Worm (Caenorhabditis elegans) whole organism, young adult: ENCODE measurements around the gene srbc-50.

Experiments used
- B0336.3 ChIP-seq: fragments of 200-800 bp; sonication (Bioruptor generic); IDR thresholded peaks from 2 replicates; pipeline ENCODE4 v1.3.6; 2022; ENCODE audit warnings: missing genetic modification characterization, missing compliant biosample characterization
- D2030.7 ChIP-seq: fragments of 200-800 bp; sonication (Bioruptor generic); IDR thresholded peaks from 2 replicates; pipeline ENCODE4 v1.3.6; 2022; ENCODE audit warnings: missing genetic modification reagents, missing genetic modification characterization, missing compliant biosample characterization
- F49E8.2 ChIP-seq: sonication (generic microtip); optimal IDR thresholded peaks from 3 replicates; lab custom pipeline; 2017; ENCODE audit warnings: missing genetic modification characterization, mild to moderate bottlenecking, missing compliant biosample characterization, antibody characterized with exemption, moderate library complexity; ENCODE audit not compliant: insufficient read depth
- F52B5.7 ChIP-seq: sonication (generic microtip); optimal IDR thresholded peaks from 2 replicates; lab custom pipeline; 2016; ENCODE audit warnings: mild to moderate bottlenecking, missing genetic modification characterization, missing compliant biosample characterization
- T07F8.4 ChIP-seq: sonication (generic microtip); optimal IDR thresholded peaks from 2 replicates; lab custom pipeline; 2016; ENCODE audit warnings: mild to moderate bottlenecking, missing genetic modification characterization, moderate library complexity, missing compliant biosample characterization
- T26A5.8 ChIP-seq: sonication (generic microtip); optimal IDR thresholded peaks from 2 replicates; lab custom pipeline; 2016; ENCODE audit warnings: missing genetic modification characterization, missing compliant biosample characterization
- Y53G8AR.9 ChIP-seq: fragments of 200-800 bp; sonication (Bioruptor generic); conservative IDR thresholded peaks from 2 replicates; pipeline ENCODE4 v1.3.6; 2022; ENCODE audit warnings: missing genetic modification reagents, missing genetic modification characterization, missing compliant biosample characterization
- aptf-3 ChIP-seq: fragments of 200-800 bp; sonication (Bioruptor generic); IDR thresholded peaks from 2 replicates; pipeline ENCODE4 v1.3.6; 2022; ENCODE audit warnings: missing genetic modification characterization, missing compliant biosample characterization
- atf-7 ChIP-seq: sonication (generic microtip); optimal IDR thresholded peaks from 2 replicates; lab custom pipeline; 2017; ENCODE audit warnings: mild to moderate bottlenecking, missing genetic modification characterization, missing compliant biosample characterization
- attf-3 ChIP-seq: fragments of 200-800 bp; sonication (Bioruptor generic); conservative IDR thresholded peaks from 2 replicates; pipeline ENCODE4 v1.3.6; 2022; ENCODE audit warnings: missing genetic modification reagents, missing genetic modification characterization, missing compliant biosample characterization
- bed-1 ChIP-seq: fragments of 200-800 bp; sonication (Bioruptor generic); IDR thresholded peaks from 2 replicates; pipeline ENCODE4 v1.3.6; 2022; ENCODE audit warnings: missing genetic modification reagents, missing genetic modification characterization, missing compliant biosample characterization
- ceh-40 ChIP-seq: fragments of 200-800 bp; sonication (Bioruptor generic); IDR thresholded peaks from 2 replicates; pipeline ENCODE4 v1.3.6; 2022; ENCODE audit warnings: missing genetic modification characterization, missing compliant biosample characterization
- ceh-58 ChIP-seq: fragments of 200-800 bp; sonication (Bioruptor generic); IDR thresholded peaks from 2 replicates; pipeline ENCODE4 v1.3.6; 2022; ENCODE audit warnings: missing genetic modification characterization, missing compliant biosample characterization
- dox-1 ChIP-seq: fragments of 200-800 bp; sonication (Bioruptor generic); IDR thresholded peaks from 2 replicates; pipeline ENCODE4 v1.3.6; 2022; ENCODE audit warnings: missing genetic modification reagents, missing genetic modification characterization, missing compliant biosample characterization
- efl-1 ChIP-seq: fragments of 150-350 bp; optimal IDR thresholded peaks from 2 replicates; lab custom pipeline; 2014; ENCODE audit warnings: missing biosample characterization, missing genetic modification reagents, missing genetic modification characterization
- egl-44 ChIP-seq: fragments of 200-800 bp; sonication (Bioruptor generic); IDR thresholded peaks from 2 replicates; pipeline ENCODE4 v1.3.6; 2022; ENCODE audit warnings: missing genetic modification reagents, missing genetic modification characterization, missing compliant biosample characterization
- fkh-3 ChIP-seq: sonication (generic microtip); optimal IDR thresholded peaks from 2 replicates; lab custom pipeline; 2016; ENCODE audit warnings: mild to moderate bottlenecking, missing genetic modification characterization, missing compliant biosample characterization
- him-1 ChIP-seq: sonication (generic microtip); optimal IDR thresholded peaks from 2 replicates; lab custom pipeline; 2016; ENCODE audit warnings: missing genotype, missing genetic modification reagents, missing genetic modification characterization, missing compliant biosample characterization
- hlh-26 ChIP-seq: fragments of 200-800 bp; sonication (Bioruptor generic); conservative IDR thresholded peaks from 2 replicates; pipeline ENCODE4 v1.3.6; 2022; ENCODE audit warnings: missing genetic modification reagents, missing genetic modification characterization, missing compliant biosample characterization
- hmg-1.2 ChIP-seq: fragments of 200-800 bp; sonication (Bioruptor generic); IDR thresholded peaks from 2 replicates; pipeline ENCODE4 v1.3.6; 2022; ENCODE audit warnings: missing genetic modification reagents, missing genetic modification characterization, missing compliant biosample characterization
- lag-1 ChIP-seq: fragments of 200-800 bp; sonication (Bioruptor generic); IDR thresholded peaks from 2 replicates; pipeline ENCODE4 v1.3.6; 2022; ENCODE audit warnings: missing genetic modification reagents, missing genetic modification characterization, missing compliant biosample characterization
- lin-26 ChIP-seq: fragments of 200-800 bp; sonication (Bioruptor generic); IDR thresholded peaks from 2 replicates; pipeline ENCODE4 v1.3.6; 2022; ENCODE audit warnings: missing genetic modification reagents, missing genetic modification characterization, missing compliant biosample characterization
- lir-1 ChIP-seq: fragments of 200-800 bp; sonication (Bioruptor generic); conservative IDR thresholded peaks from 2 replicates; pipeline ENCODE4 v1.3.6; 2022; ENCODE audit warnings: missing genetic modification reagents, missing genetic modification characterization, missing compliant biosample characterization
- madf-8 ChIP-seq: fragments of 200-800 bp; sonication (Bioruptor generic); conservative IDR thresholded peaks from 2 replicates; pipeline ENCODE4 v1.3.6; 2022; ENCODE audit warnings: missing genetic modification reagents, missing genetic modification characterization, missing compliant biosample characterization
- nfya-2 ChIP-seq: fragments of 200-800 bp; sonication (Bioruptor generic); IDR thresholded peaks from 2 replicates; pipeline ENCODE4 v1.3.6; 2022; ENCODE audit warnings: missing genetic modification reagents, missing genetic modification characterization, missing compliant biosample characterization
- nhr-120 ChIP-seq: fragments of 200-800 bp; sonication (Bioruptor generic); IDR thresholded peaks from 2 replicates; pipeline ENCODE4 v1.3.6; 2022; ENCODE audit warnings: missing genetic modification characterization, missing compliant biosample characterization
- nhr-90 ChIP-seq: sonication (generic microtip); optimal IDR thresholded peaks from 2 replicates; lab custom pipeline; 2016; ENCODE audit warnings: missing genotype, mild to moderate bottlenecking, missing genetic modification characterization, missing compliant biosample characterization
- pbrm-1 ChIP-seq: fragments of 200-800 bp; sonication (Bioruptor generic); IDR thresholded peaks from 2 replicates; pipeline ENCODE4 v1.3.6; 2022; ENCODE audit warnings: missing genetic modification reagents, missing genetic modification characterization, missing compliant biosample characterization
- pha-4 ChIP-seq: fragments of 150-350 bp; sonication (generic microtip); optimal IDR thresholded peaks from 2 replicates; lab custom pipeline; 2014; ENCODE audit warnings: missing biosample characterization, missing genetic modification reagents, missing genetic modification characterization
- rec-8 ChIP-seq, 2 experiments: sonication (generic microtip); optimal IDR thresholded peaks; 2 replicates each; lab custom pipeline; 2016; ENCODE audit warnings: mild to moderate bottlenecking in 2 of 2, missing genetic modification characterization in 2 of 2, missing genetic modification reagents in 2 of 2, missing genotype in 2 of 2, missing biosample characterization in 1 of 2, missing compliant biosample characterization in 1 of 2, moderate library complexity in 1 of 2
- repo-1 ChIP-seq: sonication (generic microtip); optimal IDR thresholded peaks from 2 replicates; lab custom pipeline; 2017; ENCODE audit warnings: mild to moderate bottlenecking, missing genetic modification characterization, missing compliant biosample characterization
- sea-2 ChIP-seq: fragments of 200-800 bp; sonication (Bioruptor generic); IDR thresholded peaks from 2 replicates; pipeline ENCODE4 v1.3.6; 2022; ENCODE audit warnings: missing genetic modification characterization, missing compliant biosample characterization
- snpc-1.3 ChIP-seq: sonication (generic microtip); optimal IDR thresholded peaks from 2 replicates; lab custom pipeline; 2017; ENCODE audit warnings: missing genetic modification characterization, mild to moderate bottlenecking, missing compliant biosample characterization, antibody characterized with exemption, moderate library complexity, missing genotype, missing genetic modification reagents; ENCODE audit not compliant: insufficient read depth
- tbp1 ChIP-seq: fragments of 200-800 bp; sonication (Bioruptor generic); optimal IDR thresholded peaks from 2 replicates; lab custom pipeline; 2018; ENCODE audit warnings: mild to moderate bottlenecking, missing genetic modification characterization, missing compliant biosample characterization
- zfh-2 ChIP-seq: fragments of 200-800 bp; sonication (Bioruptor generic); conservative IDR thresholded peaks from 2 replicates; pipeline ENCODE4 v1.3.6; 2022; ENCODE audit warnings: missing genetic modification reagents, missing genetic modification characterization, missing compliant biosample characterization
- ztf-18 ChIP-seq: sonication (generic microtip); optimal IDR thresholded peaks from 2 replicates; lab custom pipeline; 2016; ENCODE audit warnings: missing genotype, mild to moderate bottlenecking, missing genetic modification characterization, missing compliant biosample characterization
- ztf-25 ChIP-seq: fragments of 200-800 bp; sonication (Bioruptor generic); IDR thresholded peaks from 2 replicates; pipeline ENCODE4 v1.3.6; 2022; ENCODE audit warnings: missing genetic modification reagents, missing genetic modification characterization, missing compliant biosample characterization
- ztf-3 ChIP-seq: fragments of 200-800 bp; sonication (Bioruptor generic); optimal IDR thresholded peaks from 2 replicates; lab custom pipeline; 2018; ENCODE audit warnings: mild to moderate bottlenecking, missing genetic modification characterization, missing compliant biosample characterization

Gene srbc-50

ce11 chrV:15782494-15782893, 42.3 kb downstream of the srbc-50 start, which contains the start of gene T26E4.3:
TSS of gene T26E4.3 (plus strand) at chrV:15782794.
- TF ChIP-seq rec-8 (tag; optimal IDR thresholded peaks at IDR 0.05; lab: Kevin White, UChicago) (no peak), attf-3 (GFP tag; lab: Robert Waterston, UW) (no peak), nfya-2 (GFP tag; lab: Robert Waterston, UW) (no peak), B0336.3 (GFP tag; lab: Robert Waterston, UW) (no peak)

ce11 chrV:15781086-15781485, 43.7 kb downstream of the srbc-50 start, which contains the start of gene T26E4.2:
TSS of gene T26E4.2 (plus strand) at chrV:15781386.
- TF ChIP-seq hlh-26 (GFP tag; lab: Robert Waterston, UW) (no peak), rec-8 (tag; optimal IDR thresholded peaks at IDR 0.05; lab: Kevin White, UChicago) (no peak), F52B5.7 (tag; lab: Kevin White, UChicago) (no peak), ceh-40 (GFP tag; lab: Robert Waterston, UW) (no peak), him-1 (tag; lab: Kevin White, UChicago) (no peak), efl-1 (GFP tag; lab: Kevin White, UChicago) (no peak), hmg-1.2 (GFP tag; lab: Robert Waterston, UW) (no peak), pbrm-1 (GFP tag; lab: Robert Waterston, UW) (no peak), nhr-90 (tag; lab: Kevin White, UChicago) (no peak), ceh-58 (no peak), Y53G8AR.9 (no peak)

ce11 chrV:15779128-15779729, 45.5 kb downstream of the srbc-50 start, which contains the start of the genes nhr-285 and irld-52:
TSS of gene nhr-285 (minus strand) at chrV:15779228.
TSS of gene irld-52 (plus strand) at chrV:15779679.
- no peak for TF ChIP-seq sea-2
- TF ChIP-seq egl-44 (GFP tag; lab: Robert Waterston, UW): no peak
- TF ChIP-seq Y53G8AR.9: no peak
- no peak for TF ChIP-seq bed-1 (GFP tag; lab: Robert Waterston, UW)
- no peak for TF ChIP-seq lir-1 (GFP tag; lab: Robert Waterston, UW)
- TF ChIP-seq tbp1 (GFP tag; lab: Kevin White, UChicago): no peak
- TF ChIP-seq nhr-120 (GFP tag; lab: Robert Waterston, UW): no peak

ce11 chrV:15776651-15777050, 48.1 kb downstream of the srbc-50 start, which contains the start of gene nhr-283:
TSS of gene nhr-283 (minus strand) at chrV:15776751.
- TF ChIP-seq ztf-3: no peak
- no peak for TF ChIP-seq fkh-3 (tag; lab: Kevin White, UChicago)
- no peak for TF ChIP-seq ztf-25
- TF ChIP-seq pha-4: no peak
- TF ChIP-seq ztf-18: no peak
- no peak for TF ChIP-seq F49E8.2 (tag; lab: Kevin White, UChicago)
- TF ChIP-seq sea-2: no peak
- no peak for TF ChIP-seq dox-1 (GFP tag; lab: Robert Waterston, UW)
- TF ChIP-seq egl-44 (GFP tag; lab: Robert Waterston, UW): no peak
- TF ChIP-seq madf-8 (GFP tag; lab: Robert Waterston, UW): no peak
- TF ChIP-seq snpc-1.3 (tag; lab: Kevin White, UChicago): no peak
- no peak for TF ChIP-seq nfya-2 (GFP tag; lab: Robert Waterston, UW)
- no peak for TF ChIP-seq repo-1 (tag; lab: Kevin White, UChicago)
- TF ChIP-seq T07F8.4 (tag; lab: Kevin White, UChicago): no peak
- no peak for TF ChIP-seq Y53G8AR.9
- TF ChIP-seq, all 124 proteins: peak for 0

- no peak for TF ChIP-seq lin-26 (GFP tag; lab: Robert Waterston, UW)
- no peak for TF ChIP-seq zfh-2 (GFP tag; lab: Robert Waterston, UW)
- TF ChIP-seq lag-1 (GFP tag; lab: Robert Waterston, UW): no peak
- no peak for TF ChIP-seq T26A5.8 (tag; lab: Kevin White, UChicago)
- TF ChIP-seq aptf-3 (GFP tag; lab: Robert Waterston, UW): no peak
- TF ChIP-seq atf-7 (tag; lab: Kevin White, UChicago): no peak
- TF ChIP-seq D2030.7: no peak
- TF ChIP-seq ceh-58: no peak
- TF ChIP-seq, all 124 proteins: peak for 0
Observed at ce11 chrV:15773941-15774340, 50.8 kb downstream of the srbc-50 start.
